Worm (Caenorhabditis elegans): Measurements from ENCODE around the gene srlf-12.

DNA sequence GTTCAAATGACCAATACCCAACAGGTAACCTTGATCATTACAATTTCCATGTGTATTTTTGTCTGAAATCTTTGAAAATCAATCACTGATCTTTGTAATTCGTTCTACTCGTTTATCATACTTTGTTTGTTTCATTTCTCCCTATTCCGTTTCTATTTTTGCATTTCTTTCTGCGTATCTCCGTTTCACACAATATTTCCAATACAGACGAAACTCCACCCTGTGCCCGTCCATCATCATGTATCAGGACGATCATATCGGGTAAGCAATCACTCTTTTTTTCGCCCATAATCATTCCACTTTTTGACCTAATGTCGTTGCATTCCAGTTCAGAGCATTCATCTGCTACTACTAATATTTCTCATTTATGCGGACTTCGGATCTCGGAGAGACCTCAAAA lies 17.8 kb upstream of the srlf-12 start, which contains the start of gene pyk-2:
- TF ChIP-seq bed-3 (GFP tag; optimal IDR thresholded peaks at IDR 0.05) (no peak), pha-4 (tag; optimal IDR thresholded peaks at IDR 0.05) (no peak), unc-39 (tag; optimal IDR thresholded peaks at IDR 0.05) (no peak), snpc-4 (tag; optimal IDR thresholded peaks at IDR 0.05) (no peak), nhr-12 (tag; optimal IDR thresholded peaks at IDR 0.05) (no peak), nhr-237 (tag; optimal IDR thresholded peaks at IDR 0.05) (no peak), elt-1 (tag; optimal IDR thresholded peaks at IDR 0.05; ENCODE audit: borderline replicate concordance, insufficient read depth) (no peak), nhr-76 (tag; optimal IDR thresholded peaks at IDR 0.05) (no peak), nhr-28 (tag; optimal IDR thresholded peaks at IDR 0.05) (no peak)

Measured in whole organism, mixed stage, embryonic.